Worm (Caenorhabditis elegans) whole organism, late embryonic: ENCODE results near the gene srw-117.

Source experiments
- K02D7.2 ChIP-seq: sonication (generic microtip); optimal IDR thresholded peaks from 2 replicates; lab custom pipeline; 2017; ENCODE audit warnings: mild to moderate bottlenecking, missing genetic modification characterization, missing compliant biosample characterization
- ama-1 ChIP-seq: fragments of 150-350 bp; optimal IDR thresholded peaks from 2 replicates; lab custom pipeline; 2014
- ceh-24 ChIP-seq: sonication (generic microtip); optimal IDR thresholded peaks from 2 replicates; lab custom pipeline; 2016; ENCODE audit warnings: mild to moderate bottlenecking, missing genetic modification characterization, missing compliant biosample characterization
- ceh-48 ChIP-seq: sonication (generic microtip); optimal IDR thresholded peaks from 2 replicates; lab custom pipeline; 2016; ENCODE audit warnings: missing genetic modification characterization, inconsistent platforms, missing compliant biosample characterization
- ceh-9 ChIP-seq: sonication (generic microtip); optimal IDR thresholded peaks from 2 replicates; lab custom pipeline; 2016; ENCODE audit warnings: mild to moderate bottlenecking, missing genetic modification characterization, inconsistent platforms, missing compliant biosample characterization
- dve-1 ChIP-seq: sonication (generic microtip); optimal IDR thresholded peaks from 2 replicates; lab custom pipeline; 2017; ENCODE audit warnings: antibody characterized with exemption, mild to moderate bottlenecking, missing genetic modification characterization, missing compliant biosample characterization
- elt-4 ChIP-seq: sonication (generic microtip); optimal IDR thresholded peaks from 2 replicates; lab custom pipeline; 2016; ENCODE audit warnings: missing genetic modification characterization, missing compliant biosample characterization
- lim-6 ChIP-seq: sonication (generic microtip); optimal IDR thresholded peaks from 2 replicates; lab custom pipeline; 2016; ENCODE audit warnings: missing genetic modification characterization, missing compliant biosample characterization
- madf-2 ChIP-seq: sonication (generic microtip); optimal IDR thresholded peaks from 2 replicates; lab custom pipeline; 2017; ENCODE audit warnings: missing genetic modification characterization, missing compliant biosample characterization
- pha-4 ChIP-seq: fragments of 150-350 bp; optimal IDR thresholded peaks from 2 replicates; lab custom pipeline; 2018; ENCODE audit warnings: missing biosample characterization, missing genetic modification reagents, missing genetic modification characterization
- sox-2 ChIP-seq: fragments of 200-800 bp; sonication (Bioruptor generic); IDR thresholded peaks from 2 replicates; pipeline ENCODE4 v1.3.6; 2022; ENCODE audit warnings: missing genetic modification reagents, missing genetic modification characterization, missing compliant biosample characterization

ce11 chrV:2964786-2965185 is 18.5 kb downstream of the srw-117 start, which contains the start of gene srh-88:
- TF ChIP-seq lim-6 (tag; lab: Kevin White, UChicago) (no peak), dve-1 (no peak), sox-2 (no peak), K02D7.2 (no peak), pha-4 (tag; lab: Kevin White, UChicago) (no peak), ceh-48 (no peak), ceh-9 (tag; lab: Kevin White, UChicago) (no peak), madf-2 (tag; lab: Kevin White, UChicago) (no peak), ceh-24 (tag; lab: Kevin White, UChicago) (no peak), elt-4 (tag; lab: Kevin White, UChicago) (no peak), ama-1 (lab: Kevin White, UChicago) (no peak)
